Fruit fly (Drosophila melanogaster): ENCODE data around the gene CG15177.

The CG15177 gene

dm6 chr3R:6667245-6667644, 38.1 kb upstream of the CG15177 start (continued):
- no peak for TF ChIP-seq gce (GFP tag; IDR thresholded peaks at IDR 0.05)
- TF ChIP-seq Pdp1 (GFP tag; optimal IDR thresholded peaks at IDR 0.05), result peak in 1 of 2 experiments; percentile 38
- no peak for TF ChIP-seq CG30403 (GFP tag; optimal IDR thresholded peaks at IDR 0.05)
- no peak for TF ChIP-seq psq (GFP tag; optimal IDR thresholded peaks at IDR 0.05)
- TF ChIP-seq nmo (GFP tag; optimal IDR thresholded peaks at IDR 0.05), result peak; percentile 19
- no peak for TF ChIP-seq CG10366 (GFP tag; IDR thresholded peaks at IDR 0.05)
- no peak for TF ChIP-seq Fer2 (tag; optimal IDR thresholded peaks at IDR 0.05)
- peak in 1 of 3 experiments; percentile 2 for TF ChIP-seq Stat92E (GFP tag; optimal IDR thresholded peaks at IDR 0.05)
- no peak for TF ChIP-seq Doc3 (GFP tag; IDR thresholded peaks at IDR 0.05; ENCODE audit: partially characterized antibody)
- no peak for TF ChIP-seq tna (GFP tag; IDR thresholded peaks at IDR 0.05; ENCODE audit: partially characterized antibody)
- no peak for TF ChIP-seq YL-1 (GFP tag; optimal IDR thresholded peaks at IDR 0.05)
- no peak for TF ChIP-seq Oli (tag; optimal IDR thresholded peaks at IDR 0.05)
- TF ChIP-seq Sry-δ (GFP tag; optimal IDR thresholded peaks at IDR 0.05), result no peak
- TF ChIP-seq CG6683 (GFP tag; optimal IDR thresholded peaks at IDR 0.05), result no peak
- TF ChIP-seq Trl (optimal IDR thresholded peaks at IDR 0.05), result no peak
- TF ChIP-seq Trl (GFP tag; optimal IDR thresholded peaks at IDR 0.05), result peak; percentile 20
- no peak for TF ChIP-seq mld (GFP tag; IDR thresholded peaks at IDR 0.05; ENCODE audit: partially characterized antibody)
- no peak for TF ChIP-seq dysf (GFP tag; IDR thresholded peaks at IDR 0.05)
- TF ChIP-seq CG12659 (GFP tag; optimal IDR thresholded peaks at IDR 0.05), result no peak
- no peak for TF ChIP-seq Hr51 (GFP tag; optimal IDR thresholded peaks at IDR 0.05)
- no peak for TF ChIP-seq Mad (GFP tag; optimal IDR thresholded peaks at IDR 0.05)
- no peak for TF ChIP-seq tio (GFP tag; optimal IDR thresholded peaks at IDR 0.05)
- no peak for TF ChIP-seq CG17912 (GFP tag; optimal IDR thresholded peaks at IDR 0.05)
- no peak for TF ChIP-seq Myb (GFP tag; optimal IDR thresholded peaks at IDR 0.05)
- TF ChIP-seq CG13287 (GFP tag; IDR thresholded peaks at IDR 0.05; ENCODE audit: partially characterized antibody), result no peak
- no peak for TF ChIP-seq sr (GFP tag; IDR thresholded peaks at IDR 0.05)
- TF ChIP-seq wor (GFP tag; IDR thresholded peaks at IDR 0.05), result no peak
- TF ChIP-seq Vsx1 (GFP tag; optimal IDR thresholded peaks at IDR 0.05), result peak; percentile 54
- no peak for TF ChIP-seq trh (GFP tag; optimal IDR thresholded peaks at IDR 0.05)
- TF ChIP-seq MESR4 (GFP tag; optimal IDR thresholded peaks at IDR 0.05), result no peak
- TF ChIP-seq jing (GFP tag; optimal IDR thresholded peaks at IDR 0.05), result peak; percentile 42
- no peak for TF ChIP-seq CG9609 (GFP tag; optimal IDR thresholded peaks at IDR 0.05)
- TF ChIP-seq pzg (GFP tag; optimal IDR thresholded peaks at IDR 0.05), result no peak
- no peak for TF ChIP-seq CG7357 (GFP tag; IDR thresholded peaks at IDR 0.05)
- TF ChIP-seq CG14667 (GFP tag; IDR thresholded peaks at IDR 0.05), result no peak
- peak; percentile 70 for TF ChIP-seq CG17568 (GFP tag; optimal IDR thresholded peaks at IDR 0.05)
- no peak for TF ChIP-seq CG42726 (GFP tag; IDR thresholded peaks at IDR 0.05; ENCODE audit: partially characterized antibody)
- TF ChIP-seq Rfx (GFP tag; IDR thresholded peaks at IDR 0.05), result no peak
- TF ChIP-seq CG10979 (tag; optimal IDR thresholded peaks at IDR 0.05), result peak; percentile 40
- peak; percentile 85 for TF ChIP-seq sens (GFP tag)
- TF ChIP-seq CG31224 (GFP tag; IDR thresholded peaks at IDR 0.05), result no peak
- TF ChIP-seq Drgx (GFP tag; IDR thresholded peaks at IDR 0.05), result no peak
- TF ChIP-seq klu (GFP tag; IDR thresholded peaks at IDR 0.05), result no peak
- peak; percentile 46 for TF ChIP-seq nerfin-1 (tag; optimal IDR thresholded peaks at IDR 0.05)
- TF ChIP-seq Nf-YB (GFP tag; optimal IDR thresholded peaks at IDR 0.05), result peak; percentile 5
- TF ChIP-seq grau (tag; optimal IDR thresholded peaks at IDR 0.05), result no peak
- TF ChIP-seq fru (optimal IDR thresholded peaks at IDR 0.05), result no peak
- no peak for TF ChIP-seq hkb (optimal IDR thresholded peaks at IDR 0.05)
- TF ChIP-seq hkb (GFP tag; IDR thresholded peaks at IDR 0.05), result no peak
- TF ChIP-seq CG7372 (GFP tag; IDR thresholded peaks at IDR 0.05), result no peak
- TF ChIP-seq CG4617 (GFP tag; optimal IDR thresholded peaks at IDR 0.05; ENCODE audit: borderline replicate concordance), result no peak
- no peak for TF ChIP-seq Dll (GFP tag; IDR thresholded peaks at IDR 0.05; ENCODE audit: partially characterized antibody)
